Fruit fly (Drosophila melanogaster): Measurements from ENCODE around the gene MED19.
A peak's percentile ranks its signal among the peaks of the same experiment; 100 is the strongest.

dm6 chr3L:17814036-17814435, 32.3 kb downstream of the MED19 start, which contains the start of gene Cln3:
- TF ChIP-seq psq (GFP tag; optimal IDR thresholded peaks at IDR 0.05) (no peak), Hr83 (GFP tag; optimal IDR thresholded peaks at IDR 0.05; ENCODE audit: poor library complexity, severe bottlenecking) (no peak), dmrt93B (GFP tag; optimal IDR thresholded peaks at IDR 0.05) (no peak), Myc (optimal IDR thresholded peaks at IDR 0.05) (no peak), OdsH (GFP tag; optimal IDR thresholded peaks at IDR 0.05) (no peak), Vsx2 (GFP tag; optimal IDR thresholded peaks at IDR 0.05; ENCODE audit: partially characterized antibody) (peak; percentile 19), Sp1 (GFP tag; optimal IDR thresholded peaks at IDR 0.05) (no peak), Dfd (GFP tag; optimal IDR thresholded peaks at IDR 0.05) (no peak), sv (GFP tag; optimal IDR thresholded peaks at IDR 0.05) (no peak), fru (GFP tag; optimal IDR thresholded peaks at IDR 0.05) (no peak), N (GFP tag; optimal IDR thresholded peaks at IDR 0.05) (no peak), HLH106 (tag; optimal IDR thresholded peaks at IDR 0.05) (no peak)

Data from whole organism, wandering third instar larva.